Worm (Caenorhabditis elegans) whole organism, midembryonic: ENCODE data around the gene cisd-1.

Experiments
- med-1 ChIP-seq: sonication (generic microtip); optimal IDR thresholded peaks from 2 replicates; lab custom pipeline; 2017; ENCODE audit warnings: missing genetic modification characterization, mild to moderate bottlenecking, missing compliant biosample characterization, antibody characterized with exemption, missing genetic modification reagents; ENCODE audit not compliant: insufficient read depth
- ref-1 ChIP-seq: fragments of 200-800 bp; sonication (Bioruptor generic); conservative IDR thresholded peaks from 2 replicates; pipeline ENCODE4 v1.3.6; 2022; ENCODE audit warnings: missing genetic modification reagents, missing genetic modification characterization, missing compliant biosample characterization

ce11 chrII:11518184-11518583 lies 48.8 kb upstream of the cisd-1 start, which contains the start of gene B0334.10:
- TF ChIP-seq med-1 (GFP tag; lab: Kevin White, UChicago) (no peak), ref-1 (no peak)
